Fruit fly (Drosophila melanogaster) whole organism, embryonic: ENCODE results near the gene Elal.
A peak's percentile ranks its signal among the peaks of the same experiment; 100 is the strongest.

ENCODE experiments used
- ATbp ChIP-seq: fragments of 200-800 bp; sonication (Bioruptor generic); optimal IDR thresholded peaks from 2 replicates; lab custom pipeline; 2017; ENCODE audit warnings: missing biosample characterization, mild to moderate bottlenecking, missing genetic modification characterization, missing genetic modification reagents
- Abd-B ChIP-seq: fragments of 200-800 bp; sonication (Bioruptor generic); optimal IDR thresholded peaks from 2 replicates; lab custom pipeline; 2018; ENCODE audit warnings: missing biosample characterization, mild to moderate bottlenecking, missing genetic modification characterization, moderate library complexity
- Ada2b ChIP-seq: fragments of 200-800 bp; sonication (Bioruptor generic); IDR thresholded peaks from 2 replicates; pipeline ENCODE4 v1.3.6; 2022; ENCODE audit warnings: missing biosample characterization, missing genetic modification characterization
- CG10267 ChIP-seq: fragments of 200-800 bp; sonication (Bioruptor generic); optimal IDR thresholded peaks from 2 replicates; lab custom pipeline; 2018; ENCODE audit warnings: missing biosample characterization, mild to moderate bottlenecking, missing genetic modification characterization, moderate library complexity
- CG10274 ChIP-seq: fragments of 200-800 bp; sonication (Bioruptor generic); optimal IDR thresholded peaks from 3 replicates; lab custom pipeline; 2017; ENCODE audit warnings: missing biosample characterization, mild to moderate bottlenecking, missing genetic modification characterization
- CG10366 ChIP-seq: fragments of 200-800 bp; sonication (Bioruptor generic); IDR thresholded peaks from 2 replicates; pipeline ENCODE4 v1.3.6; 2022; ENCODE audit warnings: missing biosample characterization, missing genetic modification characterization
- CG12236 ChIP-seq: fragments of 200-800 bp; sonication (Bioruptor generic); optimal IDR thresholded peaks from 2 replicates; lab custom pipeline; 2016; ENCODE audit warnings: missing biosample characterization, missing genetic modification characterization
- CG12299 ChIP-seq: fragments of 200-800 bp; sonication (Bioruptor generic); optimal IDR thresholded peaks from 2 replicates; lab custom pipeline; 2018; ENCODE audit warnings: missing biosample characterization, mild to moderate bottlenecking, missing genetic modification characterization
- CG12744 ChIP-seq: fragments of 200-800 bp; sonication (Bioruptor generic); optimal IDR thresholded peaks from 2 replicates; lab custom pipeline; 2016; ENCODE audit warnings: missing biosample characterization, missing genetic modification characterization
- CG14050 ChIP-seq: fragments of 200-800 bp; sonication (Bioruptor generic); IDR thresholded peaks from 3 replicates; pipeline ENCODE4 v1.3.6; 2022; ENCODE audit warnings: missing biosample characterization, missing genetic modification characterization
- CG15269 ChIP-seq: fragments of 200-800 bp; sonication (Bioruptor generic); optimal IDR thresholded peaks from 2 replicates; lab custom pipeline; 2018; ENCODE audit warnings: missing biosample characterization, mild to moderate bottlenecking, missing genetic modification characterization, moderate library complexity
- CG18764 ChIP-seq: fragments of 200-800 bp; sonication (Bioruptor generic); optimal IDR thresholded peaks from 3 replicates; lab custom pipeline; 2016; ENCODE audit warnings: missing biosample characterization, missing genetic modification characterization
- CG32532 ChIP-seq: fragments of 200-800 bp; sonication (Bioruptor generic); IDR thresholded peaks from 2 replicates; pipeline ENCODE4 v1.3.6; 2022; ENCODE audit warnings: missing biosample characterization, missing genetic modification characterization
- CG3281 ChIP-seq: fragments of 200-800 bp; sonication (Bioruptor generic); optimal IDR thresholded peaks from 3 replicates; lab custom pipeline; 2017; ENCODE audit warnings: missing biosample characterization, mild to moderate bottlenecking, missing genetic modification characterization
- CG3726 ChIP-seq: fragments of 200-800 bp; sonication (Bioruptor generic); IDR thresholded peaks from 3 replicates; pipeline ENCODE4, ENCODE4 v1.3.6; 2022; ENCODE audit warnings: missing biosample characterization, missing genetic modification characterization
- CG4404 ChIP-seq: fragments of 200-800 bp; sonication (Bioruptor generic); IDR thresholded peaks from 2 replicates; pipeline ENCODE4 v1.3.6; 2022; ENCODE audit warnings: missing biosample characterization, missing genetic modification characterization
- CG4617 ChIP-seq: fragments of 200-800 bp; sonication (Bioruptor generic); optimal IDR thresholded peaks from 3 replicates; lab custom pipeline; 2016; ENCODE audit warnings: missing biosample characterization, missing genetic modification characterization, borderline replicate concordance
- CG5245 ChIP-seq: fragments of 200-800 bp; sonication (Bioruptor generic); optimal IDR thresholded peaks from 3 replicates; lab custom pipeline; 2016; ENCODE audit warnings: missing biosample characterization, missing genetic modification characterization
- CG6683 ChIP-seq: fragments of 200-800 bp; sonication (Bioruptor generic); optimal IDR thresholded peaks from 2 replicates; lab custom pipeline; 2017; ENCODE audit warnings: missing biosample characterization, mild to moderate bottlenecking, missing genetic modification characterization, missing genetic modification reagents
- CG6791 ChIP-seq: fragments of 200-800 bp; sonication (Bioruptor generic); IDR thresholded peaks from 3 replicates; pipeline ENCODE4 v1.3.6; 2022; ENCODE audit warnings: missing biosample characterization, missing genetic modification characterization; ENCODE audit not compliant: partially characterized antibody
- CG7556 ChIP-seq: fragments of 200-800 bp; sonication (Bioruptor generic); optimal IDR thresholded peaks from 2 replicates; lab custom pipeline; 2017; ENCODE audit warnings: missing biosample characterization, mild to moderate bottlenecking, missing genetic modification characterization
- CG7745 ChIP-seq: fragments of 200-800 bp; sonication (Bioruptor generic); optimal IDR thresholded peaks from 2 replicates; lab custom pipeline; 2018; ENCODE audit warnings: missing biosample characterization, mild to moderate bottlenecking, missing genetic modification characterization, moderate library complexity
- CG7928 ChIP-seq: fragments of 200-800 bp; sonication (Bioruptor generic); optimal IDR thresholded peaks from 2 replicates; lab custom pipeline; 2017; ENCODE audit warnings: missing biosample characterization, mild to moderate bottlenecking, missing genetic modification characterization
- CG9727 ChIP-seq: fragments of 200-800 bp; sonication (Bioruptor generic); optimal IDR thresholded peaks from 3 replicates; lab custom pipeline; 2017; ENCODE audit warnings: missing biosample characterization, mild to moderate bottlenecking, missing genetic modification characterization
- CG9876 ChIP-seq: fragments of 200-800 bp; sonication (Bioruptor generic); optimal IDR thresholded peaks from 2 replicates; lab custom pipeline; 2016; ENCODE audit warnings: missing biosample characterization, missing genetic modification characterization
- Dip2 ChIP-seq: fragments of 200-800 bp; sonication (Bioruptor generic); IDR thresholded peaks from 2 replicates; pipeline ENCODE4 v1.3.6; 2022; ENCODE audit warnings: missing biosample characterization, missing genetic modification characterization
- E2f1 ChIP-seq: fragments of 200-800 bp; sonication (Bioruptor generic); IDR thresholded peaks from 2 replicates; pipeline ENCODE4 v1.3.6; 2022; ENCODE audit warnings: missing biosample characterization, missing genetic modification characterization
- Kr ChIP-seq: fragments of 200-800 bp; sonication (Bioruptor generic); optimal IDR thresholded peaks from 2 replicates; lab custom pipeline; 2017; ENCODE audit warnings: missing biosample characterization, mild to moderate bottlenecking, missing genetic modification characterization
- Mad ChIP-seq: fragments of 200-800 bp; sonication (Bioruptor generic); optimal IDR thresholded peaks from 2 replicates; lab custom pipeline; 2016; ENCODE audit warnings: missing biosample characterization, missing genetic modification characterization
- Myb ChIP-seq: fragments of 200-800 bp; sonication (Bioruptor generic); optimal IDR thresholded peaks from 2 replicates; lab custom pipeline; 2016; ENCODE audit warnings: missing biosample characterization, missing genetic modification characterization
- Oaz ChIP-seq: fragments of 200-800 bp; sonication (Bioruptor generic); IDR thresholded peaks from 2 replicates; pipeline ENCODE4 v1.3.6; 2022; ENCODE audit warnings: missing biosample characterization, missing genetic modification characterization
- Ravus ChIP-seq: fragments of 200-800 bp; sonication (Bioruptor generic); IDR thresholded peaks from 2 replicates; pipeline ENCODE4 v1.3.6; 2022; ENCODE audit warnings: missing biosample characterization, missing genetic modification characterization
- bigmax ChIP-seq: fragments of 200-800 bp; sonication (Bioruptor generic); optimal IDR thresholded peaks from 2 replicates; lab custom pipeline; 2018; ENCODE audit warnings: missing biosample characterization, mild to moderate bottlenecking, missing genetic modification characterization
- bsh ChIP-seq, 2 experiments: fragments of 200-800 bp; sonication (Bioruptor generic); optimal IDR thresholded peaks; 2 replicates each; lab custom pipeline; 2017 to 2018; ENCODE audit warnings: mild to moderate bottlenecking in 2 of 2, missing biosample characterization in 2 of 2, missing genetic modification characterization in 2 of 2, moderate library complexity in 1 of 2
- caup ChIP-seq: fragments of 200-800 bp; sonication (Bioruptor generic); optimal IDR thresholded peaks from 3 replicates; lab custom pipeline; 2017; ENCODE audit warnings: missing biosample characterization, mild to moderate bottlenecking, missing genetic modification characterization, moderate library complexity; ENCODE audit not compliant: severe bottlenecking
- crol ChIP-seq: fragments of 200-800 bp; sonication (Bioruptor generic); IDR thresholded peaks from 2 replicates; pipeline ENCODE4 v1.3.6; 2022; ENCODE audit warnings: missing biosample characterization, missing genetic modification characterization
- da ChIP-seq: fragments of 200-800 bp; sonication (Bioruptor generic); optimal IDR thresholded peaks from 2 replicates; lab custom pipeline; 2016; ENCODE audit warnings: missing biosample characterization, missing genetic modification characterization
- ewg ChIP-seq: fragments of 200-800 bp; sonication (Bioruptor generic); optimal IDR thresholded peaks from 3 replicates; lab custom pipeline; 2017; ENCODE audit warnings: mild to moderate bottlenecking, missing biosample characterization, missing genetic modification reagents, missing genetic modification characterization
- h ChIP-seq: fragments of >200 bp; optimal IDR thresholded peaks from 2 replicates; lab custom pipeline; 2017
- hb ChIP-seq: fragments of 200-800 bp; sonication (Bioruptor generic); IDR thresholded peaks from 3 replicates; pipeline ENCODE4 v1.3.6; 2022; ENCODE audit warnings: missing biosample characterization, missing genetic modification characterization; ENCODE audit not compliant: partially characterized antibody
- insv ChIP-seq, 2 experiments: fragments of 200-800 bp; sonication (Bioruptor generic); optimal IDR thresholded peaks; 3 replicates each; lab custom pipeline; 2016 to 2018; ENCODE audit warnings: missing biosample characterization in 2 of 2, missing genetic modification characterization in 2 of 2
- org-1 ChIP-seq: fragments of 200-800 bp; sonication (Bioruptor generic); optimal IDR thresholded peaks from 2 replicates; lab custom pipeline; 2017; ENCODE audit warnings: missing biosample characterization, missing genetic modification characterization
- schlank ChIP-seq: fragments of 200-800 bp; sonication (Bioruptor generic); optimal IDR thresholded peaks from 2 replicates; lab custom pipeline; 2018; ENCODE audit warnings: missing biosample characterization, mild to moderate bottlenecking, missing genetic modification characterization
- shn ChIP-seq: fragments of 200-800 bp; sonication (Bioruptor generic); optimal IDR thresholded peaks from 3 replicates; lab custom pipeline; 2016; ENCODE audit warnings: missing biosample characterization, missing genetic modification characterization
- sim ChIP-seq: fragments of 200-800 bp; sonication (Bioruptor generic); IDR thresholded peaks from 2 replicates; pipeline ENCODE4 v1.3.6; 2022; ENCODE audit warnings: missing biosample characterization, missing genetic modification characterization
- sqz ChIP-seq: fragments of 200-800 bp; sonication (Bioruptor generic); optimal IDR thresholded peaks from 3 replicates; lab custom pipeline; 2018; ENCODE audit warnings: missing biosample characterization, mild to moderate bottlenecking, missing genetic modification characterization
- sr ChIP-seq: fragments of 200-800 bp; sonication (Bioruptor generic); IDR thresholded peaks from 3 replicates; pipeline ENCODE4 v1.3.6; 2022; ENCODE audit warnings: missing biosample characterization, missing genetic modification characterization
- sug ChIP-seq: fragments of 200-800 bp; optimal IDR thresholded peaks from 2 replicates; lab custom pipeline; 2019; ENCODE audit warnings: missing biosample characterization, mild to moderate bottlenecking, missing genetic modification characterization, moderate library complexity
- vnd ChIP-seq: fragments of 200-800 bp; sonication (Bioruptor generic); IDR thresholded peaks from 3 replicates; pipeline ENCODE4 v1.3.6; 2022; ENCODE audit warnings: missing biosample characterization, missing genetic modification characterization; ENCODE audit not compliant: partially characterized antibody
- zen ChIP-seq: fragments of 200-800 bp; sonication (Bioruptor generic); optimal IDR thresholded peaks from 3 replicates; lab custom pipeline; 2018; ENCODE audit warnings: missing biosample characterization, mild to moderate bottlenecking, missing genetic modification characterization, moderate library complexity

Gene Elal

DNA sequence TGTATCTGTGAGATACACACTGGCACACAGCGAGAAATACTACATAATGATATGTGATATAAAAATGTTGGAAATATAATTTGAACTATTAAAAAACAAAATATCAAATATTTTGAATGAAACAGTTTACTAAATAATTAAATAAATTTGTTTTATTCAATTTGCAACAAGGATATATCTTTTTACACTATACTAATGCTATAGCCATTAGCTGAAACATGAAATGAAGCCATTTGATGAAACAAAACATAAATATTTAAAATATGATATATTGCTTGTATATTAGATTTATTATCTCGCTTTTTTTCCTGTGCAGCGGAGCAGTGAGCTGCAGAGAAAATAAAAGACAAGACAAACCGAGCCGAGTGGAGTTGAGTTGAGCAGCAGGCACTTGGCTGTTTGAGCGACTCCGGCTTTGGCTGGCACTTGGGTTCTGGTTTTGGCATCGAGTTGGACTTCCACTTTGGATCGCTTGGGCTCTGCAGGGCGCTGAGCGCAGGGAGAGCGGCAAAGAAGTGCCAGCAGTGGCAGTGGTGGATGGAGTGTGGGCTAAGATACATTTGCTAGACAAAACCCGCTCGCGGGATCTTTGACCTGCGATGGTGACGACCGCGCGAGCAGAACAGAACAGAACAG is 28.3 kb downstream of the Elal start (continued):
- peak; percentile 31 for TF ChIP-seq ewg (GFP tag; lab: Kevin White, UChicago)
- peak; percentile 50 for TF ChIP-seq CG7745 (tag; lab: Kevin White, UChicago)
- TF ChIP-seq CG6683 (GFP tag; lab: Kevin White, UChicago) = no peak
- TF ChIP-seq sug = no peak
- no peak for TF ChIP-seq CG14050
- no peak for TF ChIP-seq Kr (GFP tag; lab: Kevin White, UChicago)
- no peak for TF ChIP-seq CG3726 (GFP tag; lab: Robert Waterston, UW)
- TF ChIP-seq h (lab: Kevin White, UChicago) = no peak
- no peak for TF ChIP-seq sim (GFP tag; lab: Robert Waterston, UW)
- no peak for TF ChIP-seq shn (GFP tag; lab: Kevin White, UChicago)
- peak; percentile 86 for TF ChIP-seq CG15269
- TF ChIP-seq hb (GFP tag; lab: Robert Waterston, UW) = no peak
- no peak for TF ChIP-seq da
- peak; percentile 93 for TF ChIP-seq CG9727 (GFP tag; lab: Kevin White, UChicago)
- TF ChIP-seq bigmax = no peak
- no peak for TF ChIP-seq vnd (GFP tag; lab: Robert Waterston, UW)
- TF ChIP-seq Mad = no peak
- TF ChIP-seq Myb (GFP tag; lab: Kevin White, UChicago) = no peak
- TF ChIP-seq Oaz (GFP tag; lab: Robert Waterston, UW) = no peak
- peak; percentile 91 for TF ChIP-seq CG10267 (tag; lab: Kevin White, UChicago)
- peak; percentile 52 for TF ChIP-seq ATbp
- TF ChIP-seq Abd-B (GFP tag; lab: Kevin White, UChicago) = peak; percentile 83
- peak; percentile 66 for TF ChIP-seq crol (GFP tag; lab: Robert Waterston, UW)
- TF ChIP-seq CG9876 (GFP tag; lab: Kevin White, UChicago) = no peak
- no peak for TF ChIP-seq CG6791 (GFP tag; lab: Robert Waterston, UW)
- TF ChIP-seq CG12299 (tag; lab: Kevin White, UChicago) = peak; percentile 75
- TF ChIP-seq CG32532 (GFP tag; lab: Robert Waterston, UW) = peak; percentile 62; the same call in 1 of the 2 replicates
- peak; percentile 66 for TF ChIP-seq org-1
- peak; percentile 61 for TF ChIP-seq Ada2b
- no peak for TF ChIP-seq CG12744 (GFP tag; lab: Kevin White, UChicago)
- TF ChIP-seq E2f1 (GFP tag; lab: Robert Waterston, UW) = peak; percentile 67
- peak; percentile 91 for TF ChIP-seq CG7556 (GFP tag; lab: Kevin White, UChicago)
- TF ChIP-seq caup (GFP tag; lab: Kevin White, UChicago) = peak; percentile 53
- peak; percentile 69 for TF ChIP-seq CG3281 (GFP tag; lab: Kevin White, UChicago)
- TF ChIP-seq sr (GFP tag; lab: Robert Waterston, UW) = no peak
- peak; percentile 71 for TF ChIP-seq CG4404
- peak; percentile 80 for TF ChIP-seq sqz
- no peak for TF ChIP-seq schlank (tag; lab: Kevin White, UChicago)
- TF ChIP-seq CG4617 (GFP tag; lab: Kevin White, UChicago) = no peak
- TF ChIP-seq CG12236 (GFP tag; lab: Kevin White, UChicago) = no peak
- TF ChIP-seq insv (GFP tag; optimal IDR thresholded peaks at IDR 0.05; lab: Kevin White, UChicago) = peak in 1 of 2 experiments; percentile 14
- TF ChIP-seq CG10274 (GFP tag; lab: Kevin White, UChicago) = peak; percentile 2
- peak; percentile 18 to 80 for TF ChIP-seq bsh (GFP tag; optimal IDR thresholded peaks at IDR 0.05; lab: Kevin White, UChicago)
- TF ChIP-seq zen (tag; lab: Kevin White, UChicago) = peak; percentile 63
- TF ChIP-seq CG18764 (GFP tag; lab: Kevin White, UChicago) = peak; percentile 59
- peak; percentile 17 for TF ChIP-seq Ravus (GFP tag; lab: Robert Waterston, UW)
- TF ChIP-seq CG5245 (GFP tag; lab: Kevin White, UChicago) = no peak
- peak; percentile 14 for TF ChIP-seq CG7928
- TF ChIP-seq Dip2 = no peak
- 0 out of 2 replicates have a peak, but pooled peaks have one; percentile 19 for TF ChIP-seq CG10366 (GFP tag; lab: Robert Waterston, UW)
